Fruit fly (Drosophila melanogaster) whole organism, embryonic: ENCODE results near the gene CG31191.

Experiments used
- Abd-B ChIP-seq: fragments of 200-800 bp; sonication (Bioruptor generic); optimal IDR thresholded peaks from 2 replicates; lab custom pipeline; 2018; ENCODE audit warnings: missing biosample characterization, mild to moderate bottlenecking, missing genetic modification characterization, moderate library complexity
- Aef1 ChIP-seq: fragments of 200-800 bp; sonication (Bioruptor generic); IDR thresholded peaks from 3 replicates; pipeline ENCODE4 v1.3.6; 2022; ENCODE audit warnings: missing biosample characterization, missing genetic modification characterization
- Asciz ChIP-seq: fragments of 200-800 bp; sonication (Bioruptor generic); optimal IDR thresholded peaks from 2 replicates; lab custom pipeline; 2017; ENCODE audit warnings: missing biosample characterization, mild to moderate bottlenecking, missing genetic modification characterization, missing genetic modification reagents
- CG10565 ChIP-seq: fragments of 200-800 bp; sonication (Bioruptor generic); optimal IDR thresholded peaks from 3 replicates; lab custom pipeline; 2016; ENCODE audit warnings: missing biosample characterization, mild to moderate bottlenecking, missing genetic modification characterization
- CG11085 ChIP-seq: fragments of 200-800 bp; sonication (Bioruptor generic); IDR thresholded peaks from 2 replicates; pipeline ENCODE4 v1.3.6; 2022; ENCODE audit warnings: missing biosample characterization, missing genetic modification characterization
- CG12155 ChIP-seq: fragments of 200-800 bp; sonication (Bioruptor generic); optimal IDR thresholded peaks from 3 replicates; lab custom pipeline; 2016; ENCODE audit warnings: missing biosample characterization, missing genetic modification characterization
- CG12391 ChIP-seq: fragments of 200-800 bp; sonication (Bioruptor generic); optimal IDR thresholded peaks from 3 replicates; lab custom pipeline; 2018; ENCODE audit warnings: missing biosample characterization, mild to moderate bottlenecking, missing genetic modification characterization, moderate library complexity
- CG12769 ChIP-seq: fragments of 200-800 bp; sonication (Bioruptor generic); optimal IDR thresholded peaks from 2 replicates; lab custom pipeline; 2019; ENCODE audit warnings: missing biosample characterization, mild to moderate bottlenecking, missing genetic modification characterization, moderate library complexity
- CG13123 ChIP-seq: fragments of 200-800 bp; sonication (Bioruptor generic); optimal IDR thresholded peaks from 2 replicates; lab custom pipeline; 2016; ENCODE audit warnings: missing biosample characterization, missing genetic modification characterization
- CG13287 ChIP-seq: fragments of 200-800 bp; sonication (Bioruptor generic); IDR thresholded peaks from 2 replicates; pipeline ENCODE4 v1.3.6; 2022; ENCODE audit warnings: missing biosample characterization, missing genetic modification characterization; ENCODE audit not compliant: partially characterized antibody
- CG1647 ChIP-seq: fragments of 200-800 bp; sonication (Bioruptor generic); optimal IDR thresholded peaks from 3 replicates; lab custom pipeline; 2016; ENCODE audit warnings: missing biosample characterization, missing genetic modification characterization
- CG30403 ChIP-seq: fragments of 200-800 bp; sonication (Bioruptor generic); optimal IDR thresholded peaks from 3 replicates; lab custom pipeline; 2016; ENCODE audit warnings: missing biosample characterization, missing genetic modification characterization
- CG30431 ChIP-seq: fragments of 200-800 bp; sonication (Bioruptor generic); optimal IDR thresholded peaks from 2 replicates; lab custom pipeline; 2017; ENCODE audit warnings: missing biosample characterization, missing genetic modification characterization
- CG32772 ChIP-seq: fragments of 200-800 bp; sonication (Bioruptor generic); IDR thresholded peaks from 2 replicates; pipeline ENCODE4 v1.3.6; 2022; ENCODE audit warnings: missing biosample characterization, missing genetic modification characterization
- CG4730 ChIP-seq: fragments of 200-800 bp; sonication (Bioruptor generic); IDR thresholded peaks from 2 replicates; pipeline ENCODE4 v1.3.6; 2022; ENCODE audit warnings: missing biosample characterization, missing genetic modification characterization
- CG4854 ChIP-seq: fragments of 200-800 bp; sonication (Bioruptor generic); optimal IDR thresholded peaks from 2 replicates; lab custom pipeline; 2016; ENCODE audit warnings: missing biosample characterization, missing genetic modification characterization, inconsistent platforms
- CG6272 ChIP-seq: fragments of 200-800 bp; sonication (Bioruptor generic); IDR thresholded peaks from 2 replicates; pipeline ENCODE4 v1.3.6; 2022; ENCODE audit warnings: missing biosample characterization, missing genetic modification characterization
- CG6683 ChIP-seq: fragments of 200-800 bp; sonication (Bioruptor generic); optimal IDR thresholded peaks from 2 replicates; lab custom pipeline; 2017; ENCODE audit warnings: missing biosample characterization, mild to moderate bottlenecking, missing genetic modification characterization, missing genetic modification reagents
- CG7987 ChIP-seq: fragments of 200-800 bp; sonication (Bioruptor generic); optimal IDR thresholded peaks from 2 replicates; lab custom pipeline; 2018; ENCODE audit warnings: missing biosample characterization, mild to moderate bottlenecking, missing genetic modification characterization, moderate library complexity
- CkIIα-i1 ChIP-seq: fragments of 200-800 bp; sonication (Bioruptor generic); IDR thresholded peaks from 2 replicates; pipeline ENCODE4 v1.3.6; 2022; ENCODE audit warnings: missing biosample characterization, missing genetic modification characterization
- D19B ChIP-seq: fragments of 200-800 bp; sonication (Bioruptor generic); optimal IDR thresholded peaks from 2 replicates; lab custom pipeline; 2017; ENCODE audit warnings: missing biosample characterization, mild to moderate bottlenecking, missing genetic modification characterization
- Dad ChIP-seq: fragments of 200-800 bp; sonication (Bioruptor generic); optimal IDR thresholded peaks from 3 replicates; lab custom pipeline; 2016; ENCODE audit warnings: missing biosample characterization, missing genetic modification characterization
- Dbx ChIP-seq: fragments of 200-800 bp; sonication (Bioruptor generic); IDR thresholded peaks from 3 replicates; pipeline ENCODE4 v1.3.6; 2022; ENCODE audit warnings: missing biosample characterization, missing genetic modification characterization
- H2.0 ChIP-seq: fragments of 200-800 bp; sonication (Bioruptor generic); IDR thresholded peaks from 2 replicates; pipeline ENCODE4 v1.3.6; 2022; ENCODE audit warnings: missing biosample characterization, missing genetic modification characterization
- Hr3 ChIP-seq: fragments of 200-800 bp; sonication (Bioruptor generic); optimal IDR thresholded peaks from 3 replicates; lab custom pipeline; 2016; ENCODE audit warnings: missing biosample characterization, missing genetic modification characterization
- MBD-R2 ChIP-seq: fragments of 200-800 bp; sonication (Bioruptor generic); IDR thresholded peaks from 2 replicates; pipeline ENCODE4 v1.3.6; 2022; ENCODE audit warnings: missing biosample characterization, missing genetic modification characterization
- NC2α ChIP-seq: fragments of 200-800 bp; sonication (Bioruptor generic); optimal IDR thresholded peaks from 2 replicates; lab custom pipeline; 2016; ENCODE audit warnings: missing biosample characterization, missing genetic modification characterization
- Six4 ChIP-seq: fragments of 200-800 bp; sonication (Bioruptor generic); optimal IDR thresholded peaks from 2 replicates; lab custom pipeline; 2016; ENCODE audit warnings: missing biosample characterization, missing genetic modification characterization
- Sox100B ChIP-seq: fragments of 200-800 bp; sonication (Bioruptor generic); optimal IDR thresholded peaks from 3 replicates; lab custom pipeline; 2018; ENCODE audit warnings: missing biosample characterization, mild to moderate bottlenecking, missing genetic modification characterization
- aop ChIP-seq: fragments of 200-800 bp; sonication (Bioruptor generic); IDR thresholded peaks from 2 replicates; pipeline ENCODE4 v1.3.6; 2022; ENCODE audit warnings: missing biosample characterization, missing genetic modification characterization
- ato ChIP-seq: fragments of 200-800 bp; sonication (Bioruptor generic); IDR thresholded peaks from 2 replicates; pipeline ENCODE4 v1.3.6; 2022; ENCODE audit warnings: missing biosample characterization, missing genetic modification characterization; ENCODE audit not compliant: partially characterized antibody
- az2 ChIP-seq: fragments of 200-800 bp; sonication (Bioruptor generic); optimal IDR thresholded peaks from 3 replicates; lab custom pipeline; 2016; ENCODE audit warnings: missing biosample characterization, missing genetic modification characterization
- cato ChIP-seq: fragments of 200-800 bp; sonication (Bioruptor generic); optimal IDR thresholded peaks from 2 replicates; lab custom pipeline; 2016; ENCODE audit warnings: missing biosample characterization, missing genetic modification characterization, borderline replicate concordance
- corto ChIP-seq: fragments of 200-800 bp; sonication (Bioruptor generic); optimal IDR thresholded peaks from 2 replicates; lab custom pipeline; 2016; ENCODE audit warnings: missing biosample characterization, mild to moderate bottlenecking, missing genetic modification characterization, moderate library complexity
- da ChIP-seq: fragments of 200-800 bp; sonication (Bioruptor generic); optimal IDR thresholded peaks from 2 replicates; lab custom pipeline; 2016; ENCODE audit warnings: missing biosample characterization, missing genetic modification characterization
- dm ChIP-seq: fragments of 200-800 bp; sonication (Bioruptor generic); optimal IDR thresholded peaks from 3 replicates; lab custom pipeline; 2016; ENCODE audit warnings: missing biosample characterization, missing genetic modification characterization
- ems ChIP-seq: fragments of 200-800 bp; sonication (Bioruptor generic); optimal IDR thresholded peaks from 3 replicates; lab custom pipeline; 2016; ENCODE audit warnings: missing biosample characterization, missing genetic modification characterization
- fu2 ChIP-seq: fragments of 200-800 bp; sonication (Bioruptor generic); optimal IDR thresholded peaks from 2 replicates; lab custom pipeline; 2016; ENCODE audit warnings: missing biosample characterization, missing genetic modification characterization
- gem ChIP-seq: fragments of 200-800 bp; sonication (Bioruptor generic); optimal IDR thresholded peaks from 2 replicates; lab custom pipeline; 2019; ENCODE audit warnings: missing biosample characterization, mild to moderate bottlenecking, missing genetic modification characterization, moderate library complexity
- insv ChIP-seq, 2 experiments: fragments of 200-800 bp; sonication (Bioruptor generic); optimal IDR thresholded peaks; 3 replicates each; lab custom pipeline; 2016 to 2018; ENCODE audit warnings: missing biosample characterization in 2 of 2, missing genetic modification characterization in 2 of 2
- pb ChIP-seq: fragments of 200-800 bp; sonication (Bioruptor generic); optimal IDR thresholded peaks from 3 replicates; lab custom pipeline; 2016; ENCODE audit warnings: missing biosample characterization, missing genetic modification characterization
- pum ChIP-seq: fragments of 200-800 bp; sonication (Bioruptor generic); optimal IDR thresholded peaks from 2 replicates; lab custom pipeline; 2016; ENCODE audit warnings: missing biosample characterization, missing genetic modification characterization
- repo ChIP-seq: fragments of 200-800 bp; sonication (Bioruptor generic); optimal IDR thresholded peaks from 2 replicates; lab custom pipeline; 2016; ENCODE audit warnings: missing biosample characterization, missing genetic modification characterization
- salm ChIP-seq: fragments of 200-800 bp; sonication (Bioruptor generic); optimal IDR thresholded peaks from 2 replicates; lab custom pipeline; 2018; ENCODE audit warnings: missing biosample characterization, mild to moderate bottlenecking, missing genetic modification characterization
- sd ChIP-seq: fragments of 200-800 bp; sonication (Bioruptor generic); optimal IDR thresholded peaks from 3 replicates; lab custom pipeline; 2018; ENCODE audit warnings: missing biosample characterization, mild to moderate bottlenecking, missing genetic modification characterization, moderate library complexity
- sima ChIP-seq: fragments of 200-800 bp; sonication (Bioruptor generic); optimal IDR thresholded peaks from 2 replicates; lab custom pipeline; 2016; ENCODE audit warnings: missing biosample characterization, missing genetic modification characterization
- sr ChIP-seq: fragments of 200-800 bp; sonication (Bioruptor generic); IDR thresholded peaks from 3 replicates; pipeline ENCODE4 v1.3.6; 2022; ENCODE audit warnings: missing biosample characterization, missing genetic modification characterization
- tap ChIP-seq: fragments of 200-800 bp; optimal IDR thresholded peaks from 3 replicates; lab custom pipeline; 2019; ENCODE audit warnings: missing biosample characterization, mild to moderate bottlenecking, missing genetic modification characterization, moderate library complexity
- trh ChIP-seq: fragments of 200-800 bp; sonication (Bioruptor generic); optimal IDR thresholded peaks from 2 replicates; lab custom pipeline; 2016; ENCODE audit warnings: missing biosample characterization, missing genetic modification characterization
- vnd ChIP-seq: fragments of 200-800 bp; sonication (Bioruptor generic); IDR thresholded peaks from 3 replicates; pipeline ENCODE4 v1.3.6; 2022; ENCODE audit warnings: missing biosample characterization, missing genetic modification characterization; ENCODE audit not compliant: partially characterized antibody
- wor ChIP-seq: fragments of 200-800 bp; sonication (Bioruptor generic); IDR thresholded peaks from 2 replicates; pipeline ENCODE4 v1.3.6; 2022; ENCODE audit warnings: missing biosample characterization, missing genetic modification characterization
- zfh1 ChIP-seq: fragments of 200-800 bp; sonication (Bioruptor generic); IDR thresholded peaks from 3 replicates; pipeline ENCODE4 v1.3.6; 2022; ENCODE audit warnings: missing biosample characterization, missing genetic modification characterization

The CG31191 gene

DNA sequence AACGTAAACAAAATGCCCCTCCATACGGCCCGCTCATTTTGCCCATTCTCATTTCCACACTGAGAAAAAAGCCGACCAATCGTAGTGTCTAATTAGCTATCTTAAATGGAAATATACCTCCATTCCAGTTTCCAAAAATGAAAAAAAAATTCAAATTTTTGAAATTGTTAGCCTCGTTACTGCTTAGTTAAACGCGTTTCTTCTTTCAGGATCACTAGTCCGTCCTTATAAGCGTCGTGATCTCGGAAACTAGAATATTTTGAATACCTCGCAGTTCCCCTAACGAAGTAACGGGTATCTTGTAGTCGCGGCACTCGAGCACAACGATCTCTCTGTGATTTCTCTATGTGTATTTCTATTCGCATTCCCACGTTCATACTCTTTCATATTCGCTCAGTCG is 44.3 kb upstream of the CG31191 start (continued):
- TF ChIP-seq pum (GFP tag; lab: Kevin White, UChicago) = peak; percentile 34
- peak; percentile 28 for TF ChIP-seq Dad (GFP tag; lab: Kevin White, UChicago)
- no peak for TF ChIP-seq ems
- TF ChIP-seq CG30403 (GFP tag; lab: Kevin White, UChicago) = peak; percentile 71
- no peak for TF ChIP-seq aop (GFP tag; lab: Robert Waterston, UW)
- peak; percentile 14 for TF ChIP-seq trh (GFP tag; lab: Kevin White, UChicago)
- peak; percentile 23 for TF ChIP-seq CG4854 (GFP tag; lab: Kevin White, UChicago)
- no peak for TF ChIP-seq CG13123
- no peak for TF ChIP-seq CG6272 (GFP tag; lab: Robert Waterston, UW)
- no peak for TF ChIP-seq CkIIα-i1
- TF ChIP-seq wor (GFP tag; lab: Robert Waterston, UW) = peak; percentile 54
- TF ChIP-seq NC2α = no peak
- peak; percentile 13 for TF ChIP-seq repo (GFP tag; lab: Kevin White, UChicago)
- TF ChIP-seq H2.0 (GFP tag; lab: Robert Waterston, UW) = no peak
- TF ChIP-seq ato (GFP tag; lab: Robert Waterston, UW) = no peak
- TF ChIP-seq az2 (GFP tag; lab: Kevin White, UChicago) = peak; percentile 39
- TF ChIP-seq Aef1 (GFP tag; lab: Robert Waterston, UW) = peak; percentile 36; the same call in 2 of the 3 replicates
- peak; percentile 53; the same call in 1 of the 3 replicates for TF ChIP-seq Dbx (GFP tag; lab: Robert Waterston, UW)
- TF ChIP-seq CG30431 (GFP tag; lab: Kevin White, UChicago) = no peak
- TF ChIP-seq MBD-R2 (GFP tag; lab: Robert Waterston, UW) = no peak; the same call in 1 of the 2 replicates
- TF ChIP-seq Hr3 (GFP tag; lab: Kevin White, UChicago) = peak; percentile 42
- TF ChIP-seq CG7987 = no peak
- TF ChIP-seq CG12769 (tag; lab: Kevin White, UChicago) = no peak
- TF ChIP-seq CG12155 (GFP tag; lab: Kevin White, UChicago) = peak; percentile 37
- no peak for TF ChIP-seq sr (GFP tag; lab: Robert Waterston, UW)
- TF ChIP-seq da (GFP tag; lab: Kevin White, UChicago) = no peak
- peak; percentile 20 for TF ChIP-seq CG1647
- no peak for TF ChIP-seq CG6683 (GFP tag; lab: Kevin White, UChicago)
- TF ChIP-seq Sox100B = peak; percentile 67
- no peak for TF ChIP-seq corto (GFP tag; lab: Kevin White, UChicago)
- 0 out of 3 replicates have a peak, but pooled peaks have one; percentile 27 for TF ChIP-seq zfh1 (GFP tag; lab: Robert Waterston, UW)
- peak; percentile 65 for TF ChIP-seq D19B (GFP tag; lab: Kevin White, UChicago)
- TF ChIP-seq sd = peak; percentile 5
- peak; percentile 37 for TF ChIP-seq fu2 (GFP tag; lab: Kevin White, UChicago)
- no peak for TF ChIP-seq insv (GFP tag; optimal IDR thresholded peaks at IDR 0.05; lab: Kevin White, UChicago)
- no peak for TF ChIP-seq Six4
- TF ChIP-seq CG10565 (GFP tag; lab: Kevin White, UChicago) = no peak
- no peak for TF ChIP-seq sima (GFP tag; lab: Kevin White, UChicago)
- peak; percentile 39 for TF ChIP-seq CG12391 (tag; lab: Kevin White, UChicago)
- peak; percentile 26; the same call in 1 of the 2 replicates for TF ChIP-seq CG11085
- TF ChIP-seq vnd (GFP tag; lab: Robert Waterston, UW) = no peak
- TF ChIP-seq gem = peak; percentile 74
- TF ChIP-seq salm (tag; lab: Kevin White, UChicago) = no peak
- TF ChIP-seq Asciz (GFP tag; lab: Kevin White, UChicago) = peak; percentile 53
- peak; percentile 62 for TF ChIP-seq Abd-B (GFP tag; lab: Kevin White, UChicago)
- peak; percentile 3 for TF ChIP-seq dm (GFP tag; lab: Kevin White, UChicago)
- peak; percentile 27 for TF ChIP-seq tap
- TF ChIP-seq CG13287 (GFP tag; lab: Robert Waterston, UW) = no peak
- peak; percentile 59 for TF ChIP-seq pb
- no peak for TF ChIP-seq CG4730 (GFP tag; lab: Robert Waterston, UW)
- no peak for TF ChIP-seq cato (GFP tag; lab: Kevin White, UChicago)
- peak; percentile 37; the same call in 1 of the 2 replicates for TF ChIP-seq CG32772 (GFP tag; lab: Robert Waterston, UW)
